Worm (Caenorhabditis elegans): Measurements from ENCODE around the gene K08D8.3.
A peak's percentile ranks its signal among the peaks of the same experiment; 100 is the strongest.

Gene K08D8.3

ce11 chrIV:12871445-12871947 lies 35.0 kb downstream of the K08D8.3 start, which contains the start of gene clec-187:
clec-187 (minus strand) TSS chrIV:12871495.
- TF ChIP-seq dve-1 (tag; optimal IDR thresholded peaks at IDR 0.05; ENCODE audit: insufficient read depth) (peak; percentile 5), sdz-12 (GFP tag; optimal IDR thresholded peaks at IDR 0.05) (no peak), daf-16 (GFP tag; optimal IDR thresholded peaks at IDR 0.05) (no peak), daf-16 (tag; optimal IDR thresholded peaks at IDR 0.05) (peak; percentile 46), aha-1 (tag) (peak; percentile 58)

- TF ChIP-seq php-3 (GFP tag; IDR thresholded peaks at IDR 0.05) (peak; percentile 70), mxl-3 (GFP tag; optimal IDR thresholded peaks at IDR 0.05) (no peak), dmd-6 (GFP tag; IDR thresholded peaks at IDR 0.05) (peak; percentile 21; the same call in 1 of the 2 replicates), nhr-28 (tag; optimal IDR thresholded peaks at IDR 0.05) (peak; percentile 8)
Observed at ce11 chrIV:12870315-12870714, 36.1 kb downstream of the K08D8.3 start.

- TF ChIP-seq lin-38 (GFP tag; IDR thresholded peaks at IDR 0.05), result no peak
- no peak for TF ChIP-seq aha-1 (tag)
- TF ChIP-seq madf-5 (GFP tag; IDR thresholded peaks at IDR 0.05), result no peak
- no peak for TF ChIP-seq Y48G9A.11 (GFP tag; IDR thresholded peaks at IDR 0.05)
- TF ChIP-seq daf-16 (GFP tag; optimal IDR thresholded peaks at IDR 0.05), result no peak
- no peak for TF ChIP-seq daf-16 (tag; optimal IDR thresholded peaks at IDR 0.05)
- TF ChIP-seq lir-3 (tag; optimal IDR thresholded peaks at IDR 0.05), result no peak
- TF ChIP-seq ztf-7 (tag; optimal IDR thresholded peaks at IDR 0.05), result no peak
- no peak for TF ChIP-seq rbr-2 (tag; optimal IDR thresholded peaks at IDR 0.05)
- no peak for TF ChIP-seq nhr-10 (tag; optimal IDR thresholded peaks at IDR 0.05)
- TF ChIP-seq tra-1 (GFP tag; IDR thresholded peaks at IDR 0.05), result no peak
- TF ChIP-seq unc-130 (GFP tag; optimal IDR thresholded peaks at IDR 0.05), result no peak
Observed at ce11 chrIV:12869812-12870211, 36.6 kb downstream of the K08D8.3 start.

- no peak for TF ChIP-seq mdl-1 (tag; optimal IDR thresholded peaks at IDR 0.05)
- TF ChIP-seq mxl-3 (GFP tag; optimal IDR thresholded peaks at IDR 0.05), result no peak
- TF ChIP-seq unc-62 (GFP tag; optimal IDR thresholded peaks at IDR 0.05 in 1 of 2), result no peak
- no peak for TF ChIP-seq unc-62 (tag; optimal IDR thresholded peaks at IDR 0.05)
- TF ChIP-seq daf-8 (GFP tag; IDR thresholded peaks at IDR 0.05), result no peak
- no peak for TF ChIP-seq set-16 (GFP tag; IDR thresholded peaks at IDR 0.05)
- TF ChIP-seq nhr-28 (tag; optimal IDR thresholded peaks at IDR 0.05), result peak; percentile 11
- TF ChIP-seq daf-16 (GFP tag; optimal IDR thresholded peaks at IDR 0.05), result no peak
- no peak for TF ChIP-seq daf-16 (tag; optimal IDR thresholded peaks at IDR 0.05)
- TF ChIP-seq nhr-77 (tag; optimal IDR thresholded peaks at IDR 0.05), result no peak
- TF ChIP-seq attf-4 (tag; optimal IDR thresholded peaks at IDR 0.05), result no peak
- peak; percentile 73 for TF ChIP-seq pqm-1 (tag; optimal IDR thresholded peaks at IDR 0.05)
- no peak for TF ChIP-seq dmd-8 (GFP tag; IDR thresholded peaks at IDR 0.05)
- no peak for TF ChIP-seq nhr-111 (GFP tag; optimal IDR thresholded peaks at IDR 0.05)
- TF ChIP-seq F49E8.2 (tag; optimal IDR thresholded peaks at IDR 0.05; ENCODE audit: borderline replicate concordance), result no peak
- TF ChIP-seq dmd-6 (GFP tag; IDR thresholded peaks at IDR 0.05), result peak; percentile 71; the same call in 1 of the 2 replicates
- no peak for TF ChIP-seq ztf-11 (tag; optimal IDR thresholded peaks at IDR 0.05)
- TF ChIP-seq spr-3 (GFP tag; optimal IDR thresholded peaks at IDR 0.05), result no peak
- no peak for TF ChIP-seq mep-1 (tag; optimal IDR thresholded peaks at IDR 0.05)
- TF ChIP-seq lir-3 (tag; optimal IDR thresholded peaks at IDR 0.05), result no peak
- TF ChIP-seq hlh-11 (tag; optimal IDR thresholded peaks at IDR 0.05), result peak; percentile 44
- no peak for TF ChIP-seq daf-19 (GFP tag; conservative IDR thresholded peaks at IDR 0.05)
- TF ChIP-seq nhr-76 (tag; optimal IDR thresholded peaks at IDR 0.05), result no peak
- peak; percentile 4 for TF ChIP-seq nhr-48 (tag; optimal IDR thresholded peaks at IDR 0.05)
Observed at ce11 chrIV:12869383-12869782, 37.1 kb downstream of the K08D8.3 start.
